Fruit fly (Drosophila melanogaster) Kc167 (cell line): ENCODE data around the gene CG31689.

Experiments used
- psq ChIP-seq: fragments of >200 bp; optimal IDR thresholded peaks from 2 replicates; lab custom pipeline; 2017; ENCODE audit warnings: missing external identifiers
- ttk ChIP-seq: sonication (Bioruptor generic); optimal IDR thresholded peaks from 2 replicates; lab custom pipeline; 2017; ENCODE audit warnings: missing external identifiers

DNA sequence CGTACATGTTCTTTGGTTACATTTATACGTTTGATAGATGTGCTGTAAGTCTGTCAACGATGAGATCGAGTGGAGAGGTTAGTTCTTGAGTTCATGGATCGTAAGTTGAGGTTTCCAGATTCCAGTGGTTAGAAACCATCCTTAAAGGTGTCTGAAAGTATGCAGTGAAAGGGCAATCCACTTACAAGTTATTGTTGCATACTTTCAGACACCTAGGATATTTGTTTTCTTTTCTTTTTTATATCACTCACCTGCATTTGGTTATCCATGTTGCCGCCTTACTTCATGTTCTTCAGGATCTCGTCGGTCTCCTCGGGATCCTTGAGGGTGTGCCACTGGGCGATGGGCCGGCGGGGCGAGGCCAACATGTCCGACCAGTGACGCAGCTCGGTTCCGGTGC lies 57.3 kb downstream of the CG31689 start:
- TF ChIP-seq psq (no peak), ttk (lab: Kevin White, UChicago) (no peak)
